Fruit fly (Drosophila melanogaster) whole organism, embryonic: ENCODE measurements around the gene D1.

Experiments used
- Asciz ChIP-seq: fragments of 200-800 bp; sonication (Bioruptor generic); optimal IDR thresholded peaks from 2 replicates; lab custom pipeline; 2017; ENCODE audit warnings: missing biosample characterization, mild to moderate bottlenecking, missing genetic modification characterization, missing genetic modification reagents
- CG10209 ChIP-seq: fragments of 200-800 bp; sonication (Bioruptor generic); optimal IDR thresholded peaks from 3 replicates; lab custom pipeline; 2017; ENCODE audit warnings: missing biosample characterization, mild to moderate bottlenecking, missing genetic modification characterization, missing genetic modification reagents
- CG1024 ChIP-seq: fragments of 200-800 bp; sonication (Bioruptor generic); IDR thresholded peaks from 2 replicates; pipeline ENCODE4 v1.3.6; 2022; ENCODE audit warnings: missing biosample characterization, missing genetic modification characterization
- CG10979 ChIP-seq: fragments of 200-800 bp; sonication (Bioruptor generic); optimal IDR thresholded peaks from 2 replicates; lab custom pipeline; 2018; ENCODE audit warnings: missing biosample characterization, mild to moderate bottlenecking, missing genetic modification characterization, moderate library complexity
- CG12071 ChIP-seq: fragments of 200-800 bp; sonication (Bioruptor generic); optimal IDR thresholded peaks from 3 replicates; lab custom pipeline; 2018; ENCODE audit warnings: missing biosample characterization, mild to moderate bottlenecking, missing genetic modification characterization
- CG14050 ChIP-seq: fragments of 200-800 bp; sonication (Bioruptor generic); IDR thresholded peaks from 3 replicates; pipeline ENCODE4 v1.3.6; 2022; ENCODE audit warnings: missing biosample characterization, missing genetic modification characterization
- CG15011 ChIP-seq: fragments of 200-800 bp; sonication (Bioruptor generic); optimal IDR thresholded peaks from 3 replicates; lab custom pipeline; 2018; ENCODE audit warnings: missing biosample characterization, mild to moderate bottlenecking, missing genetic modification characterization
- CG15073 ChIP-seq: fragments of 200-800 bp; sonication (Bioruptor generic); optimal IDR thresholded peaks from 2 replicates; lab custom pipeline; 2016; ENCODE audit warnings: missing biosample characterization, missing genetic modification characterization
- CG15269 ChIP-seq: fragments of 200-800 bp; sonication (Bioruptor generic); optimal IDR thresholded peaks from 2 replicates; lab custom pipeline; 2018; ENCODE audit warnings: missing biosample characterization, mild to moderate bottlenecking, missing genetic modification characterization, moderate library complexity
- CG1529 ChIP-seq: fragments of 200-800 bp; sonication (Bioruptor generic); optimal IDR thresholded peaks from 3 replicates; lab custom pipeline; 2018; ENCODE audit warnings: missing biosample characterization, missing genetic modification characterization
- CG1602 ChIP-seq: fragments of 200-800 bp; sonication (Bioruptor generic); optimal IDR thresholded peaks from 3 replicates; lab custom pipeline; 2016; ENCODE audit warnings: missing biosample characterization, missing genetic modification characterization
- CG1603 ChIP-seq: fragments of 200-800 bp; sonication (Bioruptor generic); optimal IDR thresholded peaks from 2 replicates; lab custom pipeline; 2019; ENCODE audit warnings: missing biosample characterization, mild to moderate bottlenecking, missing genetic modification characterization, moderate library complexity
- CG17361 ChIP-seq: fragments of 200-800 bp; sonication (Bioruptor generic); IDR thresholded peaks from 3 replicates; pipeline ENCODE4 v1.3.6; 2022; ENCODE audit warnings: missing biosample characterization, missing genetic modification characterization
- CG18011 ChIP-seq: fragments of 200-800 bp; sonication (Bioruptor generic); optimal IDR thresholded peaks from 2 replicates; lab custom pipeline; 2017; ENCODE audit warnings: missing biosample characterization, missing genetic modification characterization, mild to moderate bottlenecking, moderate library complexity, missing genotype
- CG2120 ChIP-seq: fragments of 200-800 bp; sonication (Bioruptor generic); optimal IDR thresholded peaks from 3 replicates; lab custom pipeline; 2016; ENCODE audit warnings: missing biosample characterization, missing genetic modification characterization
- CG2678 ChIP-seq: fragments of 200-800 bp; sonication (Bioruptor generic); optimal IDR thresholded peaks from 3 replicates; lab custom pipeline; 2019; ENCODE audit warnings: missing biosample characterization, mild to moderate bottlenecking, missing genetic modification characterization, moderate library complexity
- CG31441 ChIP-seq: fragments of 200-800 bp; sonication (Bioruptor generic); IDR thresholded peaks from 2 replicates; pipeline ENCODE4 v1.3.6; 2022; ENCODE audit warnings: missing biosample characterization, missing genetic modification characterization
- CG3163 ChIP-seq: fragments of 200-800 bp; sonication (Bioruptor generic); optimal IDR thresholded peaks from 3 replicates; lab custom pipeline; 2016; ENCODE audit warnings: missing biosample characterization, missing genetic modification characterization
- CG33557 ChIP-seq: fragments of 200-800 bp; sonication (Bioruptor generic); optimal IDR thresholded peaks from 2 replicates; lab custom pipeline; 2019; ENCODE audit warnings: missing biosample characterization, mild to moderate bottlenecking, missing genetic modification characterization, moderate library complexity
- CG3838 ChIP-seq: fragments of 200-800 bp; sonication (Bioruptor generic); optimal IDR thresholded peaks from 3 replicates; lab custom pipeline; 2016; ENCODE audit warnings: missing biosample characterization, missing genetic modification characterization
- CG4707 ChIP-seq: fragments of 200-800 bp; sonication (Bioruptor generic); optimal IDR thresholded peaks from 2 replicates; lab custom pipeline; 2018; ENCODE audit warnings: missing biosample characterization, mild to moderate bottlenecking, missing genetic modification characterization, moderate library complexity
- CG4730 ChIP-seq: fragments of 200-800 bp; sonication (Bioruptor generic); IDR thresholded peaks from 2 replicates; pipeline ENCODE4 v1.3.6; 2022; ENCODE audit warnings: missing biosample characterization, missing genetic modification characterization
- CG6175 ChIP-seq: fragments of 200-800 bp; sonication (Bioruptor generic); IDR thresholded peaks from 3 replicates; pipeline ENCODE4 v1.3.6; 2022; ENCODE audit warnings: missing biosample characterization, missing genetic modification characterization
- CG6254 ChIP-seq: fragments of 200-800 bp; sonication (Bioruptor generic); optimal IDR thresholded peaks from 3 replicates; lab custom pipeline; 2017; ENCODE audit warnings: mild to moderate bottlenecking, missing biosample characterization, missing genetic modification reagents, missing genetic modification characterization
- CG8089 ChIP-seq: fragments of 200-800 bp; sonication (Bioruptor generic); optimal IDR thresholded peaks from 3 replicates; lab custom pipeline; 2016; ENCODE audit warnings: missing biosample characterization, missing genetic modification characterization
- CG9609 ChIP-seq: fragments of 200-800 bp; sonication (Bioruptor generic); optimal IDR thresholded peaks from 3 replicates; lab custom pipeline; 2016; ENCODE audit warnings: missing biosample characterization, missing genetic modification characterization
- D ChIP-seq, 2 experiments: fragments of 200-800 bp in 1 of 2; fragments of >200 bp in 1 of 2; sonication (Bioruptor generic) in 1 of 2; optimal IDR thresholded peaks; 2 replicates in 1 of 2; 3 replicates in 1 of 2; lab custom pipeline; 2017; ENCODE audit warnings: mild to moderate bottlenecking in 1 of 2, missing biosample characterization in 1 of 2, missing genetic modification characterization in 1 of 2, missing genetic modification reagents in 1 of 2
- Dip3 ChIP-seq: fragments of 200-800 bp; sonication (Bioruptor generic); optimal IDR thresholded peaks from 3 replicates; lab custom pipeline; 2016; ENCODE audit warnings: missing biosample characterization, missing genetic modification characterization
- Lhr ChIP-seq: fragments of 200-800 bp; sonication (Bioruptor generic); optimal IDR thresholded peaks from 3 replicates; lab custom pipeline; 2017; ENCODE audit warnings: mild to moderate bottlenecking, missing biosample characterization, missing genetic modification reagents, missing genetic modification characterization
- Pdp1 ChIP-seq, 2 experiments: fragments of 200-800 bp; sonication (Bioruptor generic); optimal IDR thresholded peaks; 3 replicates each; lab custom pipeline; 2016; ENCODE audit warnings: missing biosample characterization in 2 of 2, missing genetic modification characterization in 2 of 2, mild to moderate bottlenecking in 1 of 2, moderate library complexity in 1 of 2
- Rx ChIP-seq: fragments of 200-800 bp; sonication (Bioruptor generic); IDR thresholded peaks from 2 replicates; pipeline ENCODE4 v1.3.6; 2022; ENCODE audit warnings: missing biosample characterization, missing genetic modification characterization
- Six4 ChIP-seq: fragments of 200-800 bp; sonication (Bioruptor generic); optimal IDR thresholded peaks from 2 replicates; lab custom pipeline; 2016; ENCODE audit warnings: missing biosample characterization, missing genetic modification characterization
- TFAM ChIP-seq: fragments of 200-800 bp; sonication (Bioruptor generic); optimal IDR thresholded peaks from 2 replicates; lab custom pipeline; 2017; ENCODE audit warnings: missing biosample characterization, missing genetic modification characterization, inconsistent platforms
- Vsx1 ChIP-seq: fragments of 200-800 bp; sonication (Bioruptor generic); optimal IDR thresholded peaks from 2 replicates; lab custom pipeline; 2017; ENCODE audit warnings: missing biosample characterization, mild to moderate bottlenecking, missing genetic modification characterization, missing genetic modification reagents
- al ChIP-seq: fragments of 200-800 bp; sonication (Bioruptor generic); IDR thresholded peaks from 2 replicates; pipeline ENCODE4 v1.3.6; 2022; ENCODE audit warnings: missing biosample characterization, missing genetic modification characterization
- ara ChIP-seq: fragments of 200-800 bp; sonication (Bioruptor generic); IDR thresholded peaks from 2 replicates; pipeline ENCODE4 v1.3.6; 2022; ENCODE audit warnings: missing biosample characterization, missing genetic modification characterization
- bcd ChIP-seq: fragments of 200-800 bp; sonication (Bioruptor generic); optimal IDR thresholded peaks from 2 replicates; lab custom pipeline; 2017; ENCODE audit warnings: missing biosample characterization, mild to moderate bottlenecking, missing genetic modification characterization
- br ChIP-seq: fragments of >200 bp; optimal IDR thresholded peaks from 2 replicates; lab custom pipeline; 2017
- btn ChIP-seq: fragments of 200-800 bp; sonication (Bioruptor generic); optimal IDR thresholded peaks from 2 replicates; lab custom pipeline; 2016; ENCODE audit warnings: missing biosample characterization, missing genetic modification characterization
- corto ChIP-seq: fragments of 200-800 bp; sonication (Bioruptor generic); optimal IDR thresholded peaks from 2 replicates; lab custom pipeline; 2016; ENCODE audit warnings: missing biosample characterization, mild to moderate bottlenecking, missing genetic modification characterization, moderate library complexity
- dan ChIP-seq: fragments of 200-800 bp; sonication (Bioruptor generic); IDR thresholded peaks from 2 replicates; pipeline ENCODE4 v1.3.6; 2022; ENCODE audit warnings: missing biosample characterization, missing genetic modification characterization
- dmrt11E ChIP-seq: fragments of 200-800 bp; sonication (Bioruptor generic); optimal IDR thresholded peaks from 3 replicates; lab custom pipeline; 2018; ENCODE audit warnings: missing biosample characterization, mild to moderate bottlenecking, missing genetic modification characterization, moderate library complexity
- gro ChIP-seq: fragments of 200-800 bp; sonication (Bioruptor generic); optimal IDR thresholded peaks from 2 replicates; lab custom pipeline; 2016; ENCODE audit warnings: missing biosample characterization, missing genetic modification characterization
- gsb-n ChIP-seq: fragments of 200-800 bp; sonication (Bioruptor generic); optimal IDR thresholded peaks from 3 replicates; lab custom pipeline; 2018; ENCODE audit warnings: missing biosample characterization, mild to moderate bottlenecking, missing genetic modification characterization
- klu ChIP-seq: fragments of 200-800 bp; sonication (Bioruptor generic); IDR thresholded peaks from 2 replicates; pipeline ENCODE4 v1.3.6; 2022; ENCODE audit warnings: missing biosample characterization, missing genetic modification characterization
- pan ChIP-seq, 4 experiments: fragments of >200 bp in 3 of 4; fragments of 200-800 bp in 1 of 4; sonication (Bioruptor generic) in 1 of 4; optimal IDR thresholded peaks in 3 of 4; IDR thresholded peaks in 1 of 4; 2 replicates each; pipeline versions ENCODE4 v1.3.6 to Lab custom; 2017 to 2022; ENCODE audit warnings: missing biosample characterization in 2 of 4, missing genetic modification characterization in 2 of 4, mixed read lengths in 1 of 4
- pros ChIP-seq: fragments of 200-800 bp; sonication (Bioruptor generic); optimal IDR thresholded peaks from 3 replicates; lab custom pipeline; 2019; ENCODE audit warnings: missing biosample characterization, mild to moderate bottlenecking, missing genetic modification characterization, moderate library complexity
- ro ChIP-seq: fragments of 200-800 bp; sonication (Bioruptor generic); IDR thresholded peaks from 2 replicates; pipeline ENCODE4 v1.3.6; 2022; ENCODE audit warnings: missing biosample characterization, missing genetic modification characterization
- schlank ChIP-seq: fragments of 200-800 bp; sonication (Bioruptor generic); optimal IDR thresholded peaks from 2 replicates; lab custom pipeline; 2018; ENCODE audit warnings: missing biosample characterization, mild to moderate bottlenecking, missing genetic modification characterization
- sens ChIP-seq: fragments of 200-800 bp; sonication (Bioruptor generic); peaks from one replicate; lab custom pipeline; 2016; ENCODE audit warnings: missing biosample characterization, missing genetic modification characterization
- tll ChIP-seq, 2 experiments: fragments of 200-800 bp in 1 of 2; fragments of >200 bp in 1 of 2; sonication (Bioruptor generic) in 1 of 2; optimal IDR thresholded peaks; 2 replicates each; lab custom pipeline; 2017 to 2019; ENCODE audit warnings: missing biosample characterization in 2 of 2, missing genetic modification characterization in 2 of 2, mild to moderate bottlenecking in 1 of 2, moderate library complexity in 1 of 2

Gene D1

DNA sequence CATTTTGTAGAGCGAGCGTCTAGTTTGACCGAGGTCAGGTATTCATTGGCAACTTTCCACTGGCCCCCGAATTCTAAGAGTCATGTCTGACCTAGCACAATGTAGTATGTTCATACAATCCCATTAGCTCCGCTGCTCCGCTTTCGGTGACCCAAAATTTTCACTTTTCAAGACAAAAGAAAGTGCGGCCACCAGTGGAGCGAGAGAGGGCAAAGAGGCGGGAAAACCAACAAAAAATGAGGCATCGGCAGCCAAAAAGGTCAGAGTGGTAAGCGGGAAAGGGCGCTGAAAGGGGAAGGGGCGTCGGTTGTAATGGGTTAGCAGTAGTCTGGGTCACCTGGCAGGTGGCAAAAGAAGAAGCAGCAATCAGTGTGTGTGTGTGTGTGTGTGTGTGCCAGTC, 24.9 kb downstream of the D1 start (continued):
- TF ChIP-seq CG1024 (GFP tag; lab: Robert Waterston, UW) (no peak), Vsx1 (GFP tag; lab: Kevin White, UChicago) (no peak), gsb-n (tag; lab: Kevin White, UChicago) (peak; percentile 83), ara (GFP tag; lab: Robert Waterston, UW) (no peak), CG10209 (GFP tag; lab: Kevin White, UChicago) (no peak), br (lab: Kevin White, UChicago) (no peak), CG33557 (GFP tag; lab: Kevin White, UChicago) (peak; percentile 84), CG3838 (no peak), CG2678 (tag; lab: Kevin White, UChicago) (no peak), ro (GFP tag; lab: Robert Waterston, UW) (no peak), CG3163 (GFP tag; lab: Kevin White, UChicago) (no peak), Rx (no peak), corto (GFP tag; lab: Kevin White, UChicago) (no peak), dan (GFP tag; lab: Robert Waterston, UW) (no peak), tll (GFP tag; optimal IDR thresholded peaks at IDR 0.05; lab: Kevin White, UChicago) (no peak), CG15073 (no peak), CG6175 (GFP tag; lab: Robert Waterston, UW) (no peak), Dip3 (GFP tag; lab: Kevin White, UChicago) (no peak), CG1602 (GFP tag; lab: Kevin White, UChicago) (no peak), Pdp1 (GFP tag; optimal IDR thresholded peaks at IDR 0.05; lab: Kevin White, UChicago) (no peak), pros (GFP tag; lab: Kevin White, UChicago) (no peak), CG10979 (peak; percentile 2), CG31441 (GFP tag; lab: Robert Waterston, UW) (no peak), CG18011 (GFP tag; lab: Kevin White, UChicago) (no peak), btn (no peak), schlank (tag; lab: Kevin White, UChicago) (no peak), CG1529 (GFP tag; lab: Kevin White, UChicago) (peak; percentile 1), sens (GFP tag; lab: Kevin White, UChicago) (peak; percentile 60), klu (GFP tag; lab: Robert Waterston, UW) (no peak), CG8089 (GFP tag; lab: Kevin White, UChicago) (no peak), gro (GFP tag; lab: Kevin White, UChicago) (no peak), CG6254 (GFP tag; lab: Kevin White, UChicago) (peak; percentile 31), pan (optimal IDR thresholded peaks at IDR 0.05; lab: Kevin White, UChicago) (no peak), pan (GFP tag; optimal IDR thresholded peaks at IDR 0.05 in 1 of 2, IDR thresholded peaks at IDR 0.05 in 1 of 2) (no peak), CG14050 (GFP tag; lab: Robert Waterston, UW) (no peak), D (optimal IDR thresholded peaks at IDR 0.05; lab: Kevin White, UChicago) (no peak), D (GFP tag; optimal IDR thresholded peaks at IDR 0.05; lab: Kevin White, UChicago) (no peak), CG4707 (GFP tag; lab: Kevin White, UChicago) (peak; percentile 18), al (no peak), dmrt11E (tag; lab: Kevin White, UChicago) (peak; percentile 32), bcd (GFP tag; lab: Kevin White, UChicago) (no peak), Six4 (GFP tag; lab: Kevin White, UChicago) (no peak), CG4730 (GFP tag; lab: Robert Waterston, UW) (no peak), Lhr (GFP tag; lab: Kevin White, UChicago) (no peak), Asciz (no peak), CG15269 (tag; lab: Kevin White, UChicago) (no peak), CG9609 (GFP tag; lab: Kevin White, UChicago) (no peak), CG17361 (GFP tag; lab: Robert Waterston, UW) (no peak), CG2120 (GFP tag; lab: Kevin White, UChicago) (no peak), CG1603 (peak; percentile 18), CG12071 (GFP tag; lab: Kevin White, UChicago) (no peak), CG15011 (GFP tag; lab: Kevin White, UChicago) (no peak), TFAM (no peak)
